Fruit fly (Drosophila melanogaster) whole organism: Measurements from ENCODE around the gene CG14971.

Experiments used
- CG8478 ChIP-seq: fragments of >200 bp; optimal IDR thresholded peaks from 2 replicates; lab custom pipeline; 2018; ENCODE audit warnings: inconsistent platforms
- Dll ChIP-seq: fragments of >200 bp; optimal IDR thresholded peaks from 2 replicates; lab custom pipeline; 2017
- EcR ChIP-seq, 2 experiments: fragments of >200 bp; optimal IDR thresholded peaks; 2 replicates each; lab custom pipeline; 2017; ENCODE audit warnings: missing biosample characterization in 2 of 2, missing genetic modification characterization in 2 of 2, missing genetic modification reagents in 2 of 2
- pan ChIP-seq: fragments of >200 bp; optimal IDR thresholded peaks from 2 replicates; lab custom pipeline; 2017
- psq ChIP-seq: fragments of >200 bp; optimal IDR thresholded peaks from 2 replicates; lab custom pipeline; 2017
- usp ChIP-seq: fragments of >200 bp; optimal IDR thresholded peaks from 2 replicates; lab custom pipeline; 2017; ENCODE audit warnings: missing biosample characterization, missing genetic modification characterization, mixed read lengths

DNA sequence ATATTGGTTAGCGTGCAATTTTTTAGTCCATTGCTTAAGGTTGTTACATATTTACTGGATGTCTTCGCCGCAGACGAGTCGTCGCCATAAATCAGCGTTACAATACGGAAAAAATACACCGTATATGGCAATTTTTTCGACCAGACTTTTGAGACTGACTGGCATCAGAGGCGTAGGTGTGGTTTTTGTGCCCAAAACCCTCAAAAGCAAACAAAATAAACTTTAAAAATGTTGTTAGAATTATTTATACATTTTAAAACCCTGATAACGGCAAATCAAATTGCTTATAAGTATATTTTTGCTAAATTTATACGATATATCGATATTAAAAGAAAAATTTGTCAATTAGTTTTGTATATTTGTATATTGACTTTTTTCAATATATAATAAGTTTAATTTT lies 50.4 kb downstream of the CG14971 start:
- TF ChIP-seq CG8478 (lab: Kevin White, UChicago), result no peak
- no peak for TF ChIP-seq usp (GFP tag; lab: Kevin White, UChicago)
- TF ChIP-seq EcR (GFP tag; optimal IDR thresholded peaks at IDR 0.05; lab: Kevin White, UChicago), result no peak
- no peak for TF ChIP-seq psq (lab: Kevin White, UChicago)
- TF ChIP-seq pan (lab: Kevin White, UChicago), result no peak
- TF ChIP-seq Dll (lab: Kevin White, UChicago), result no peak
